Worm (Caenorhabditis elegans) whole organism, early embryonic: ENCODE data around the gene F56C9.6.

Experiments used
- B0310.2 ChIP-seq: sonication (generic microtip); optimal IDR thresholded peaks from 2 replicates; lab custom pipeline; 2016; ENCODE audit warnings: mild to moderate bottlenecking, missing genetic modification characterization, missing compliant biosample characterization
- F13C5.2 ChIP-seq: sonication (generic microtip); optimal IDR thresholded peaks from 2 replicates; lab custom pipeline; 2017; ENCODE audit warnings: mild to moderate bottlenecking, missing genetic modification characterization, inconsistent platforms, missing compliant biosample characterization
- aly-1 ChIP-seq: sonication (generic microtip); optimal IDR thresholded peaks from 2 replicates; lab custom pipeline; 2016; ENCODE audit warnings: missing genetic modification characterization, missing compliant biosample characterization
- ama-1 ChIP-seq: fragments of 150-350 bp; optimal IDR thresholded peaks from 2 replicates; lab custom pipeline; 2014
- ceh-13 ChIP-seq: fragments of 200-800 bp; sonication (Bioruptor generic); optimal IDR thresholded peaks from 2 replicates; lab custom pipeline; 2018; ENCODE audit warnings: mild to moderate bottlenecking, missing genetic modification characterization, missing compliant biosample characterization
- ceh-36 ChIP-seq: sonication (generic microtip); optimal IDR thresholded peaks from 2 replicates; lab custom pipeline; 2016; ENCODE audit warnings: missing genetic modification characterization, inconsistent platforms, missing compliant biosample characterization
- ets-7 ChIP-seq: sonication (generic microtip); optimal IDR thresholded peaks from 2 replicates; lab custom pipeline; 2016; ENCODE audit warnings: missing genotype, missing genetic modification characterization, missing compliant biosample characterization
- flt-1 ChIP-seq: fragments of 200-800 bp; sonication (Bioruptor generic); IDR thresholded peaks from 2 replicates; pipeline ENCODE4 v1.3.6; 2022; ENCODE audit warnings: missing genetic modification characterization, missing compliant biosample characterization
- hmbx-1 ChIP-seq: sonication (generic microtip); optimal IDR thresholded peaks from 2 replicates; lab custom pipeline; 2016; ENCODE audit warnings: mild to moderate bottlenecking, missing genetic modification characterization, missing compliant biosample characterization
- hmg-4 ChIP-seq: fragments of 200-800 bp; sonication (Bioruptor generic); optimal IDR thresholded peaks from 2 replicates; lab custom pipeline; 2018; ENCODE audit warnings: mild to moderate bottlenecking, missing genetic modification characterization, missing compliant biosample characterization
- hnd-1 ChIP-seq: sonication (generic microtip); optimal IDR thresholded peaks from 2 replicates; lab custom pipeline; 2016; ENCODE audit warnings: missing genetic modification characterization, missing compliant biosample characterization
- pes-1 ChIP-seq: fragments of 200-800 bp; sonication (Bioruptor generic); IDR thresholded peaks from 2 replicates; pipeline ENCODE4 v1.3.6; 2022; ENCODE audit warnings: missing genetic modification reagents, missing genetic modification characterization, missing compliant biosample characterization
- scrt-1 ChIP-seq: fragments of 200-800 bp; sonication (Bioruptor generic); IDR thresholded peaks from 2 replicates; pipeline ENCODE4 v1.3.6; 2022; ENCODE audit warnings: missing genetic modification characterization, missing compliant biosample characterization
- sea-1 ChIP-seq: fragments of 200-800 bp; sonication (Bioruptor generic); conservative IDR thresholded peaks from 2 replicates; pipeline ENCODE4 v1.3.6; 2022; ENCODE audit warnings: missing genetic modification characterization, missing compliant biosample characterization
- tbx-11 ChIP-seq: fragments of 200-800 bp; sonication (Bioruptor generic); IDR thresholded peaks from 2 replicates; pipeline ENCODE4 v1.3.6; 2022; ENCODE audit warnings: missing genetic modification characterization, missing compliant biosample characterization
- tbx-37 ChIP-seq: fragments of 200-800 bp; sonication (Bioruptor generic); conservative IDR thresholded peaks from 2 replicates; pipeline ENCODE4 v1.3.6; 2022; ENCODE audit warnings: missing genetic modification reagents, missing genetic modification characterization, missing compliant biosample characterization
- tra-4 ChIP-seq: sonication (generic microtip); optimal IDR thresholded peaks from 2 replicates; lab custom pipeline; 2017; ENCODE audit warnings: missing genetic modification characterization, missing compliant biosample characterization

F56C9.6 gene

DNA sequence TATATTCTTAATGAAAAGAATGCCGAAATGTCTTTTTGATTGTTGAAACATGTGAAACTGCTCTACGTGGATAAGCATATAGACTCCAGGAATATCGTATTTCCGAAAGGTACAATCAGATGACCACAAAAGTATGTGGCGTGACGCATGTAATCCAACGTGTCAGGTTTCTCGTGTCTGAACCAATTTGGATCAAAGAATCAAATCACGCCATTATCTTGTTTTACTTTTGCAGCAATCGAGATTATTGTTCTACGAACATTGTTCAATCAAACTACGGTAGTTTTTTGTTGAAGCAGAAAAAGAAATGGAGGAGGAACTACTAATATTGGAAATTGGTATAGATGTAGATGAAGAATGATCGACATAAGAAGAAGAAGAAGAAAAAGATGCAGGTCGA is 36.9 kb downstream of the F56C9.6 start:
- TF ChIP-seq tbx-11 (GFP tag; lab: Robert Waterston, UW) (no peak), ama-1 (lab: Kevin White, UChicago) (no peak), ceh-13 (GFP tag; lab: Kevin White, UChicago) (no peak), sea-1 (GFP tag; lab: Robert Waterston, UW) (no peak), hnd-1 (no peak), ceh-36 (no peak), pes-1 (GFP tag; lab: Robert Waterston, UW) (no peak), scrt-1 (no peak), F13C5.2 (no peak), tra-4 (tag; lab: Kevin White, UChicago) (no peak), hmbx-1 (tag; lab: Kevin White, UChicago) (no peak), aly-1 (tag; lab: Kevin White, UChicago) (no peak), flt-1 (GFP tag; lab: Robert Waterston, UW) (no peak)

DNA sequence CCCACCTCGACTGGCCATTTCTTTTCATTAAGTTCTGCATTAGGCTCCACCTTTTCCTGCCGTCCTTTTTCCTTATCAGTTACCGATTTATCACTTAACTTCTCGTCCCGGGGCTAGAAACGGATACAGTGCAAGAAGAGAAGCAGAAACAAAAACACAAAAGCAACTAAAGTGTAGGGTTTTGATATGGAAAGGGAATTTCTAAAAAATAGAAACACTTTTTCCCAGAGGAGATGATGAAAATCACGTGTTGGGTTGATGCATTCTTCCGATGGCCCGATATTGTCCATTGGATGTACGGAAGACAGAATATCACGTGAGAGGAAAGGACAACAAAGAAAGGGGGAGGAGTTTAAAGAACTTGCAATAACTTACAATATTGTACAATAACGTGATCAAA is 37.7 kb downstream of the F56C9.6 start:
- TF ChIP-seq ets-7 (tag; lab: Kevin White, UChicago) = no peak
- no peak for TF ChIP-seq hnd-1
- no peak for TF ChIP-seq ceh-36
- TF ChIP-seq hmg-4 (GFP tag; lab: Kevin White, UChicago) = no peak
- TF ChIP-seq hmbx-1 (tag; lab: Kevin White, UChicago) = no peak
- TF ChIP-seq tbx-11 (GFP tag; lab: Robert Waterston, UW) = no peak
- TF ChIP-seq aly-1 (tag; lab: Kevin White, UChicago) = no peak
- no peak for TF ChIP-seq F13C5.2
- TF ChIP-seq pes-1 (GFP tag; lab: Robert Waterston, UW) = no peak
- TF ChIP-seq sea-1 (GFP tag; lab: Robert Waterston, UW) = no peak
- no peak for TF ChIP-seq B0310.2 (tag; lab: Kevin White, UChicago)
- TF ChIP-seq flt-1 (GFP tag; lab: Robert Waterston, UW) = no peak
- TF ChIP-seq tbx-37 = no peak
- TF ChIP-seq ama-1 (lab: Kevin White, UChicago) = no peak
- TF ChIP-seq ceh-13 (GFP tag; lab: Kevin White, UChicago) = no peak
- no peak for TF ChIP-seq tra-4 (tag; lab: Kevin White, UChicago)
- TF ChIP-seq scrt-1 = no peak

DNA sequence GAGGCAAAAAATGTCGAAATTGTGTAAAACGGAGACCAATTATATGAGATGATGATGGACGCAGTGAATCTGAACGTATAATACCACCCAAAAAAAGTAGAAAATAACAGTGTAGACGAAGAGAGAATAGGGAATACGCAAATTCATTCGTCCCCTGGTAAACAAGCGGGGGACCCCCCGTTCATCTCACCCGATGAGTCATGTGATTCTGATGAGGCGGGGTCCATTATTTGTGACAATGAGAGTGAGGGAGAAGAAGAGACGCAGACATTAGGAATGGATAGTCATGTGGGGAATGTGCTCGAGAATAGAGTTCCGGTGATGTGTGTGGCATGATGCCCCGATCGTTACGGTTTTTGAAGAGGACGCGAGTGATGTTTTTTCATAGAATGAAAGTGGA is 38.5 kb downstream of the F56C9.6 start:
- TF ChIP-seq pes-1 (GFP tag; lab: Robert Waterston, UW) = no peak
- TF ChIP-seq hmg-4 (GFP tag; lab: Kevin White, UChicago) = peak; percentile 75
- peak; percentile 43 for TF ChIP-seq F13C5.2
- TF ChIP-seq tra-4 (tag; lab: Kevin White, UChicago) = no peak
- 0 out of 2 replicates have a peak, but pooled peaks have one; percentile 4 for TF ChIP-seq flt-1 (GFP tag; lab: Robert Waterston, UW)

DNA sequence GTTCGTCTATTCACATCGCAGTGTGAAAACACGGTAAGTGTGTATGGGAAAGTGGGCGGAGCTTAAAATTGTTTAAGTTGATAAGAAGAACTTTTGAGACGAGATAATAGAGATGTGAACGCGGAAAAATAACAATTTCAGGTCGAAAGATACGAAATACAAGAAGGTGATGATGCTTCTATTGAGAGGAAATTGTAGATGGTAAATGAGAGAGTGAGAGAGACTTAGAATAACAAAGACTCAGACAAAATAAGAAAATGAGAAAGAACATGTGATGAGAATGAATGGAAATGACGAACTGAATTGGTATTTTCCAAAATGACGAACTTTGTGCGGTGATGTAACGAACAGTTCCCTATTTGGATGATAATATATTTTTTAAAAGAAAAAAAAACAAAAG is 39.5 kb downstream of the F56C9.6 start:
- no peak for TF ChIP-seq hnd-1

DNA sequence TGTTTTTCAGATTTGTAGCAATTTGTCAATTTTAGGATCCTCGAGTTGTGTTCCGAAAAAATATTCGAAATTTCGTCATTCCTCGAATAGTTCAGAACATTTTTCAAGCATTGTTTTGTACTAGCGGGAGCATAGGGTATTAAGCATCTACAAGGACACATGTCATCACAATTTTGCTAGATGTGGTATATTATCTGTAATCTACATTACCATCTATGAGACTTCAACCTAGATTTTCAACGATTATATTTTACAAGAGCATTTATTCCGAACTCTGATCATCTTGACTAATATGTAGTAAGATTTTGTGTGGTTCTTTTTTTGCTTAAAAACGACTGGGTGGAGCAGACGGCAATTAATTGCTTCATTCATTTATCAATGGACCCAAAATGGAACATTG is 47.5 kb downstream of the F56C9.6 start:
- TF ChIP-seq ceh-36 = no peak
- no peak for TF ChIP-seq ets-7 (tag; lab: Kevin White, UChicago)
- TF ChIP-seq aly-1 (tag; lab: Kevin White, UChicago) = no peak
- TF ChIP-seq ama-1 (lab: Kevin White, UChicago) = no peak
- TF ChIP-seq F13C5.2 = no peak
- no peak for TF ChIP-seq flt-1 (GFP tag; lab: Robert Waterston, UW)
- no peak for TF ChIP-seq hnd-1
- TF ChIP-seq tra-4 (tag; lab: Kevin White, UChicago) = no peak
- TF ChIP-seq tbx-11 (GFP tag; lab: Robert Waterston, UW) = no peak
- no peak for TF ChIP-seq scrt-1
- TF ChIP-seq sea-1 (GFP tag; lab: Robert Waterston, UW) = no peak
- no peak for TF ChIP-seq hmg-4 (GFP tag; lab: Kevin White, UChicago)
- no peak for TF ChIP-seq tbx-37
- TF ChIP-seq pes-1 (GFP tag; lab: Robert Waterston, UW) = no peak

DNA sequence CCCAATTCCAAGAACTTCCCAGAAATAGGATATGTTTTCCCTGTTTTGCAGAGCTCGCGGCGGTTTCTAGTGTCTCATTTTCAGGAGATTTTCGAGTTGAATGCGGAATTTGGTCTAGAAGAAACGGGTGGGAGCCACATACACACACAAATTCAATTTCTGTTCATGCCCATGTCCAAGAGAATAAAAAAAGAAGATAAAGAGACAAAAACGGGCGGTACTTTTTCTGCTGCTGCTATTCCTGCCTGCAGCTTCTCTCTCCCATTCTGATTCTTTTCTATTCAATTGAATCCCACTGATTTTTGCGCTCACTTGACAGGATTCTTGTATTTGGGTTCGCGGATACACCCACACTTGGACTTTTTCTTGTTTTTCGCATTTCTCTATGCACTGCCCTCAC is 48.0 kb downstream of the F56C9.6 start:
- TF ChIP-seq pes-1 (GFP tag; lab: Robert Waterston, UW) = no peak
- TF ChIP-seq flt-1 (GFP tag; lab: Robert Waterston, UW) = no peak
- TF ChIP-seq hmbx-1 (tag; lab: Kevin White, UChicago) = no peak
- TF ChIP-seq B0310.2 (tag; lab: Kevin White, UChicago) = no peak
- TF ChIP-seq ama-1 (lab: Kevin White, UChicago) = no peak
- TF ChIP-seq hmg-4 (GFP tag; lab: Kevin White, UChicago) = no peak
- TF ChIP-seq ceh-13 (GFP tag; lab: Kevin White, UChicago) = no peak
- TF ChIP-seq tbx-11 (GFP tag; lab: Robert Waterston, UW) = no peak
- no peak for TF ChIP-seq F13C5.2
- no peak for TF ChIP-seq tbx-37
- no peak for TF ChIP-seq scrt-1
- no peak for TF ChIP-seq ceh-36
- no peak for TF ChIP-seq ets-7 (tag; lab: Kevin White, UChicago)
- no peak for TF ChIP-seq aly-1 (tag; lab: Kevin White, UChicago)
- no peak for TF ChIP-seq sea-1 (GFP tag; lab: Robert Waterston, UW)
- TF ChIP-seq hnd-1 = no peak
